Worm (Caenorhabditis elegans) whole organism, young adult: Measurements from ENCODE around the gene smc-4.

ENCODE experiments used
- B0035.1 ChIP-seq: sonication (generic microtip); optimal IDR thresholded peaks from 2 replicates; lab custom pipeline; 2016; ENCODE audit warnings: missing genetic modification characterization, mild to moderate bottlenecking, missing compliant biosample characterization, missing genotype, missing genetic modification reagents
- F23B12.7 ChIP-seq: sonication (generic microtip); optimal IDR thresholded peaks from 2 replicates; lab custom pipeline; 2017; ENCODE audit warnings: missing genetic modification characterization, mild to moderate bottlenecking, missing compliant biosample characterization, antibody characterized with exemption, moderate library complexity; ENCODE audit not compliant: insufficient read depth
- F52B5.7 ChIP-seq: sonication (generic microtip); optimal IDR thresholded peaks from 2 replicates; lab custom pipeline; 2016; ENCODE audit warnings: mild to moderate bottlenecking, missing genetic modification characterization, missing compliant biosample characterization
- akir-1 ChIP-seq: fragments of 200-800 bp; sonication (Bioruptor generic); optimal IDR thresholded peaks from 2 replicates; lab custom pipeline; 2018; ENCODE audit warnings: mild to moderate bottlenecking, missing genetic modification characterization, moderate library complexity, missing compliant biosample characterization
- aptf-3 ChIP-seq: fragments of 200-800 bp; sonication (Bioruptor generic); IDR thresholded peaks from 2 replicates; pipeline ENCODE4 v1.3.6; 2022; ENCODE audit warnings: missing genetic modification characterization, missing compliant biosample characterization
- attf-5 ChIP-seq: fragments of 200-800 bp; sonication (Bioruptor generic); optimal IDR thresholded peaks from 2 replicates; lab custom pipeline; 2018; ENCODE audit warnings: mild to moderate bottlenecking, missing genetic modification characterization, missing compliant biosample characterization
- efl-1 ChIP-seq: fragments of 150-350 bp; optimal IDR thresholded peaks from 2 replicates; lab custom pipeline; 2014; ENCODE audit warnings: missing biosample characterization, missing genetic modification reagents, missing genetic modification characterization
- egl-44 ChIP-seq: fragments of 200-800 bp; sonication (Bioruptor generic); IDR thresholded peaks from 2 replicates; pipeline ENCODE4 v1.3.6; 2022; ENCODE audit warnings: missing genetic modification reagents, missing genetic modification characterization, missing compliant biosample characterization
- let-607 ChIP-seq, 2 experiments: fragments of 200-800 bp in 1 of 2; sonication (Bioruptor generic) in 1 of 2; sonication (generic microtip) in 1 of 2; optimal IDR thresholded peaks; 2 replicates each; lab custom pipeline; 2016 to 2018; ENCODE audit warnings: mild to moderate bottlenecking in 2 of 2, missing compliant biosample characterization in 2 of 2, missing genetic modification characterization in 2 of 2, moderate library complexity in 2 of 2, missing genotype in 1 of 2
- mes-4 ChIP-seq: sonication (generic microtip); optimal IDR thresholded peaks from 2 replicates; lab custom pipeline; 2016; ENCODE audit warnings: missing genotype, missing genetic modification characterization, missing compliant biosample characterization
- mxl-1 ChIP-seq: sonication (generic microtip); optimal IDR thresholded peaks from 2 replicates; lab custom pipeline; 2016; ENCODE audit warnings: missing genetic modification characterization, missing compliant biosample characterization
- nfya-1 ChIP-seq: sonication (generic microtip); optimal IDR thresholded peaks from 2 replicates; lab custom pipeline; 2017; ENCODE audit warnings: antibody characterized with exemption, missing compliant biosample characterization, missing genetic modification characterization, borderline replicate concordance; ENCODE audit not compliant: insufficient read depth
- nhr-80 ChIP-seq: sonication (generic microtip); optimal IDR thresholded peaks from 2 replicates; lab custom pipeline; 2016; ENCODE audit warnings: missing genetic modification characterization, missing compliant biosample characterization
- repo-1 ChIP-seq: sonication (generic microtip); optimal IDR thresholded peaks from 2 replicates; lab custom pipeline; 2017; ENCODE audit warnings: mild to moderate bottlenecking, missing genetic modification characterization, missing compliant biosample characterization
- snpc-4 ChIP-seq, 5 experiments: fragments of 150-350 bp in 1 of 5; sonication (generic microtip) in 4 of 5; optimal IDR thresholded peaks; 2 replicates each; lab custom pipeline; 2014 to 2018; ENCODE audit warnings: missing genetic modification characterization in 5 of 5, missing biosample characterization in 3 of 5, antibody characterized with exemption in 2 of 5, mild to moderate bottlenecking in 2 of 5, missing compliant biosample characterization in 2 of 5, missing genotype in 2 of 5, moderate library complexity in 2 of 5, missing genetic modification reagents in 1 of 5

smc-4 gene

ce11 chrIII:4628165-4628564 is 40.9 kb downstream of the smc-4 start, which contains the start of gene clec-151:
clec-151 (plus strand) TSS chrIII:4628465.
- TF ChIP-seq attf-5 (GFP tag; lab: Kevin White, UChicago), result no peak
- TF ChIP-seq mxl-1 (tag; lab: Kevin White, UChicago), result no peak
- TF ChIP-seq let-607 (tag; optimal IDR thresholded peaks at IDR 0.05; lab: Kevin White, UChicago), result no peak
- no peak for TF ChIP-seq F23B12.7 (tag; lab: Kevin White, UChicago)
- no peak for TF ChIP-seq nfya-1 (tag; lab: Kevin White, UChicago)
- TF ChIP-seq, all 124 proteins: peak for 0

- no peak for TF ChIP-seq mes-4 (tag; lab: Kevin White, UChicago)
- no peak for TF ChIP-seq efl-1 (GFP tag; lab: Kevin White, UChicago)
- TF ChIP-seq repo-1 (tag; lab: Kevin White, UChicago), result no peak
- TF ChIP-seq snpc-4 (GFP tag; optimal IDR thresholded peaks at IDR 0.05; lab: Kevin White, UChicago), result no peak
- no peak for TF ChIP-seq snpc-4 (tag; optimal IDR thresholded peaks at IDR 0.05; lab: Kevin White, UChicago)
- TF ChIP-seq aptf-3 (GFP tag; lab: Robert Waterston, UW), result no peak
- no peak for TF ChIP-seq B0035.1 (tag; lab: Kevin White, UChicago)
- no peak for TF ChIP-seq nhr-80 (tag; lab: Kevin White, UChicago)
- no peak for TF ChIP-seq egl-44 (GFP tag; lab: Robert Waterston, UW)
- no peak for TF ChIP-seq F52B5.7 (tag; lab: Kevin White, UChicago)
- TF ChIP-seq akir-1 (GFP tag; lab: Kevin White, UChicago), result no peak
- TF ChIP-seq, all 124 proteins: peak for 0
Measured at ce11 chrIII:4634947-4635346, 47.6 kb downstream of the smc-4 start, which contains the start of gene clec-153. clec-153 (plus strand) TSS chrIII:4635247.
